Fruit fly (Drosophila melanogaster) S2 (cell line): Measurements from ENCODE around the gene Rtnl2.

Experiments
- CG8478 ChIP-seq: fragments of >200 bp; optimal IDR thresholded peaks from 2 replicates; lab custom pipeline; 2018
- CTCF ChIP-seq, 2 experiments: fragments of >200 bp; optimal IDR thresholded peaks; 2 replicates each; lab custom pipeline; 2018

DNA sequence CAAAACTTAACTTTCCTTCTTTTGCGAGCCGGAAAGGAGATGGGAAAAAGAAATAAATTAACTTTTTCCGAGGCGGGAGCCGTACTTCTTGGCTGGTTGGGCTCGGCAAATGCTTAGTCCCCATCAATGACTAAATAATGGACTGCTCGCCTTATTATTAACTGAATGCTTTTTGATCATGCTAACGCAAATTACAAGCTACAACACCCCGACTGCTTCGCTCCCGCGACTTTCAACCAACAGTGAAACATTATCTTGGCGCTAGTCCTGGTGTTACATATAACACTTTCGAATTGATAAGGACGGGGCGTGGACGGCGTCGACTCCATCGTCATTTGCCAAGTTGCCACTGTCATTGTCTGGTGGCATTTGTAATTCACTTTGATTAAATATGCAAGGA lies 21.7 kb upstream of the Rtnl2 start, which contains the start of gene CG45545:
- TF ChIP-seq CTCF (optimal IDR thresholded peaks at IDR 0.05; lab: Kevin White, UChicago) (no peak), CG8478 (lab: Kevin White, UChicago) (no peak)
